Worm (Caenorhabditis elegans): ENCODE results near the gene sri-72.

DNA sequence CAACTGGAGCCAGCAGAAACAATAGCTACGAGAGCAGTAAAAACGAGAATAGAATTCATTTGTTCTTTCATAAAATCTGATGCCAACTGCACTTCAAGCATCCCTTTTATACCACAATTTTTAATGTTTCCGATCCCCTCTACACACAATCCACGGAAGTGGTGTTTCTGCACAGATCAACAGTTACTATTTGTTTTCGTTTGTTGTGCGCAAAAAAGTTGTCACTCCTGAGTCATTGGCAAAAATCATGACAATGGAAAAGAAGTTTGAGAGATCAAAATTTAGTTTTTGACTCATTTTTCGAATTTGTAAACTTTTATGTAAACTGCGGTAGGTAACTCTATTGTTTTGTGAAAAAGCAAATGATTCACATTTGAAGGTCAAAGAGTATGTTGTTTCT is 36.1 kb upstream of the sri-72 start, which contains the start of gene srlf-37:
- TF ChIP-seq fkh-10 (GFP tag; optimal IDR thresholded peaks at IDR 0.05) = no peak
- TF ChIP-seq nhr-11 (tag; optimal IDR thresholded peaks at IDR 0.05) = no peak
- TF ChIP-seq C38D4.7 (GFP tag; optimal IDR thresholded peaks at IDR 0.05) = no peak
- no peak for TF ChIP-seq pqm-1 (tag; optimal IDR thresholded peaks at IDR 0.05)
- no peak for TF ChIP-seq ama-1 (optimal IDR thresholded peaks at IDR 0.05)
- TF ChIP-seq T23F11.4 (GFP tag; optimal IDR thresholded peaks at IDR 0.05) = no peak
- TF ChIP-seq nhr-232 (tag; optimal IDR thresholded peaks at IDR 0.05) = no peak
- no peak for TF ChIP-seq nfya-1 (tag; optimal IDR thresholded peaks at IDR 0.05)
- no peak for TF ChIP-seq lim-6 (tag; optimal IDR thresholded peaks at IDR 0.05)
- no peak for TF ChIP-seq hlh-30 (tag; optimal IDR thresholded peaks at IDR 0.05; ENCODE audit: insufficient read depth)
- TF ChIP-seq ahr-1 (tag; optimal IDR thresholded peaks at IDR 0.05) = no peak
